Fruit fly (Drosophila melanogaster) whole organism, embryonic: Measurements from ENCODE around the gene Irp-1B.

Source experiments
- Asciz ChIP-seq: fragments of 200-800 bp; sonication (Bioruptor generic); optimal IDR thresholded peaks from 2 replicates; lab custom pipeline; 2017; ENCODE audit warnings: missing biosample characterization, mild to moderate bottlenecking, missing genetic modification characterization, missing genetic modification reagents
- Bteb2 ChIP-seq: fragments of 200-800 bp; sonication (Bioruptor generic); optimal IDR thresholded peaks from 2 replicates; lab custom pipeline; 2016; ENCODE audit warnings: missing biosample characterization, missing genetic modification characterization
- C15 ChIP-seq: fragments of 200-800 bp; sonication (Bioruptor generic); IDR thresholded peaks from 3 replicates; pipeline ENCODE4 v1.3.6; 2022; ENCODE audit warnings: missing biosample characterization, missing genetic modification characterization
- CG11560 ChIP-seq: fragments of 200-800 bp; sonication (Bioruptor generic); IDR thresholded peaks from 3 replicates; pipeline ENCODE4 v1.3.6; 2022; ENCODE audit warnings: missing biosample characterization, missing genetic modification characterization
- CG12236 ChIP-seq: fragments of 200-800 bp; sonication (Bioruptor generic); optimal IDR thresholded peaks from 2 replicates; lab custom pipeline; 2016; ENCODE audit warnings: missing biosample characterization, missing genetic modification characterization
- CG17359 ChIP-seq: fragments of 200-800 bp; sonication (Bioruptor generic); optimal IDR thresholded peaks from 3 replicates; lab custom pipeline; 2018; ENCODE audit warnings: missing biosample characterization, mild to moderate bottlenecking, missing genetic modification characterization, moderate library complexity
- CG17912 ChIP-seq: fragments of 200-800 bp; sonication (Bioruptor generic); optimal IDR thresholded peaks from 2 replicates; lab custom pipeline; 2018; ENCODE audit warnings: missing biosample characterization, mild to moderate bottlenecking, missing genetic modification characterization
- CG1792 ChIP-seq: fragments of 200-800 bp; sonication (Bioruptor generic); optimal IDR thresholded peaks from 2 replicates; lab custom pipeline; 2016; ENCODE audit warnings: missing biosample characterization, missing genetic modification characterization
- CG31224 ChIP-seq: fragments of 200-800 bp; sonication (Bioruptor generic); IDR thresholded peaks from 2 replicates; pipeline ENCODE4 v1.3.6; 2022; ENCODE audit warnings: missing biosample characterization, missing genetic modification characterization
- CG3726 ChIP-seq: fragments of 200-800 bp; sonication (Bioruptor generic); IDR thresholded peaks from 3 replicates; pipeline ENCODE4, ENCODE4 v1.3.6; 2022; ENCODE audit warnings: missing biosample characterization, missing genetic modification characterization
- CG6175 ChIP-seq: fragments of 200-800 bp; sonication (Bioruptor generic); IDR thresholded peaks from 3 replicates; pipeline ENCODE4 v1.3.6; 2022; ENCODE audit warnings: missing biosample characterization, missing genetic modification characterization
- CG6654 ChIP-seq: fragments of 200-800 bp; sonication (Bioruptor generic); optimal IDR thresholded peaks from 2 replicates; lab custom pipeline; 2017; ENCODE audit warnings: missing biosample characterization, mild to moderate bottlenecking, missing genetic modification characterization
- CG7271 ChIP-seq: fragments of 200-800 bp; sonication (Bioruptor generic); optimal IDR thresholded peaks from 2 replicates; lab custom pipeline; 2018; ENCODE audit warnings: missing biosample characterization, mild to moderate bottlenecking, missing genetic modification characterization, moderate library complexity
- CG8388 ChIP-seq: fragments of 200-800 bp; sonication (Bioruptor generic); optimal IDR thresholded peaks from 2 replicates; lab custom pipeline; 2019; ENCODE audit warnings: missing biosample characterization, mild to moderate bottlenecking, missing genetic modification characterization, moderate library complexity
- CG9215 ChIP-seq: fragments of 200-800 bp; sonication (Bioruptor generic); IDR thresholded peaks from 2 replicates; pipeline ENCODE4 v1.3.6; 2022; ENCODE audit warnings: missing biosample characterization, missing genetic modification characterization
- CG9727 ChIP-seq: fragments of 200-800 bp; sonication (Bioruptor generic); optimal IDR thresholded peaks from 3 replicates; lab custom pipeline; 2017; ENCODE audit warnings: missing biosample characterization, mild to moderate bottlenecking, missing genetic modification characterization
- Chrac-16 ChIP-seq: fragments of 200-800 bp; sonication (Bioruptor generic); optimal IDR thresholded peaks from 3 replicates; lab custom pipeline; 2016; ENCODE audit warnings: missing biosample characterization, missing genetic modification characterization
- CrebB ChIP-seq: fragments of 200-800 bp; sonication (Bioruptor generic); optimal IDR thresholded peaks from 3 replicates; lab custom pipeline; 2018; ENCODE audit warnings: missing biosample characterization, mild to moderate bottlenecking, missing genetic modification characterization
- Doc3 ChIP-seq: fragments of 200-800 bp; sonication (Bioruptor generic); IDR thresholded peaks from 3 replicates; pipeline ENCODE4 v1.3.6; 2022; ENCODE audit warnings: missing biosample characterization, missing genetic modification characterization; ENCODE audit not compliant: partially characterized antibody
- Dp ChIP-seq: fragments of 200-800 bp; sonication (Bioruptor generic); optimal IDR thresholded peaks from 2 replicates; lab custom pipeline; 2018; ENCODE audit warnings: missing biosample characterization, mild to moderate bottlenecking, missing genetic modification characterization, moderate library complexity
- Dref ChIP-seq: fragments of 200-800 bp; sonication (Bioruptor generic); IDR thresholded peaks from 2 replicates; pipeline ENCODE4 v1.3.6; 2022; ENCODE audit warnings: missing biosample characterization, missing genetic modification characterization
- ERR ChIP-seq: fragments of 200-800 bp; sonication (Bioruptor generic); optimal IDR thresholded peaks from 2 replicates; lab custom pipeline; 2016; ENCODE audit warnings: missing biosample characterization, missing genetic modification characterization
- Fer2 ChIP-seq: fragments of 200-800 bp; sonication (Bioruptor generic); optimal IDR thresholded peaks from 2 replicates; lab custom pipeline; 2018; ENCODE audit warnings: missing biosample characterization, mild to moderate bottlenecking, missing genetic modification characterization, moderate library complexity
- Hr78 ChIP-seq, 2 experiments: fragments of 200-800 bp in 1 of 2; fragments of >200 bp in 1 of 2; sonication (Bioruptor generic) in 1 of 2; optimal IDR thresholded peaks; 2 replicates each; lab custom pipeline; 2017 to 2019; ENCODE audit warnings: missing biosample characterization in 2 of 2, missing genetic modification characterization in 2 of 2, mild to moderate bottlenecking in 1 of 2, moderate library complexity in 1 of 2
- Jarid2 ChIP-seq: fragments of 200-800 bp; sonication (Bioruptor generic); optimal IDR thresholded peaks from 3 replicates; lab custom pipeline; 2017; ENCODE audit warnings: mild to moderate bottlenecking, missing biosample characterization, missing genetic modification reagents, missing genetic modification characterization
- NC2α ChIP-seq: fragments of 200-800 bp; sonication (Bioruptor generic); optimal IDR thresholded peaks from 2 replicates; lab custom pipeline; 2016; ENCODE audit warnings: missing biosample characterization, missing genetic modification characterization
- Side ChIP-seq: fragments of 200-800 bp; sonication (Bioruptor generic); optimal IDR thresholded peaks from 2 replicates; lab custom pipeline; 2016; ENCODE audit warnings: missing biosample characterization, missing genetic modification characterization
- Sox100B ChIP-seq: fragments of 200-800 bp; sonication (Bioruptor generic); optimal IDR thresholded peaks from 3 replicates; lab custom pipeline; 2018; ENCODE audit warnings: missing biosample characterization, mild to moderate bottlenecking, missing genetic modification characterization
- Sox102F ChIP-seq: fragments of 200-800 bp; sonication (Bioruptor generic); optimal IDR thresholded peaks from 2 replicates; lab custom pipeline; 2018; ENCODE audit warnings: missing biosample characterization, mild to moderate bottlenecking, missing genetic modification characterization, moderate library complexity
- Spps ChIP-seq: fragments of 200-800 bp; sonication (Bioruptor generic); optimal IDR thresholded peaks from 2 replicates; lab custom pipeline; 2018; ENCODE audit warnings: missing biosample characterization, mild to moderate bottlenecking, missing genetic modification characterization
- Sry-β ChIP-seq: fragments of 200-800 bp; sonication (Bioruptor generic); optimal IDR thresholded peaks from 2 replicates; lab custom pipeline; 2018; ENCODE audit warnings: missing biosample characterization, mild to moderate bottlenecking, missing genetic modification characterization, moderate library complexity
- Vsx1 ChIP-seq: fragments of 200-800 bp; sonication (Bioruptor generic); optimal IDR thresholded peaks from 2 replicates; lab custom pipeline; 2017; ENCODE audit warnings: missing biosample characterization, mild to moderate bottlenecking, missing genetic modification characterization, missing genetic modification reagents
- YL-1 ChIP-seq: fragments of 200-800 bp; sonication (Bioruptor generic); optimal IDR thresholded peaks from 3 replicates; lab custom pipeline; 2017; ENCODE audit warnings: missing biosample characterization, mild to moderate bottlenecking, missing genetic modification characterization
- ab ChIP-seq: fragments of 200-800 bp; sonication (Bioruptor generic); optimal IDR thresholded peaks from 2 replicates; lab custom pipeline; 2016; ENCODE audit warnings: missing biosample characterization, missing genetic modification characterization
- cato ChIP-seq: fragments of 200-800 bp; sonication (Bioruptor generic); optimal IDR thresholded peaks from 2 replicates; lab custom pipeline; 2016; ENCODE audit warnings: missing biosample characterization, missing genetic modification characterization, borderline replicate concordance
- chif ChIP-seq, 2 experiments: fragments of 200-800 bp; sonication (Bioruptor generic); optimal IDR thresholded peaks; 3 replicates each; lab custom pipeline; 2016; ENCODE audit warnings: missing biosample characterization in 2 of 2, missing genetic modification characterization in 2 of 2
- chn ChIP-seq: fragments of 200-800 bp; sonication (Bioruptor generic); optimal IDR thresholded peaks from 2 replicates; lab custom pipeline; 2016; ENCODE audit warnings: missing biosample characterization, missing genetic modification characterization
- ci ChIP-seq: fragments of 200-800 bp; sonication (Bioruptor generic); IDR thresholded peaks from 3 replicates; pipeline ENCODE4 v1.3.6; 2022; ENCODE audit warnings: missing biosample characterization, missing genetic modification characterization
- crc ChIP-seq: fragments of 200-800 bp; sonication (Bioruptor generic); optimal IDR thresholded peaks from 2 replicates; lab custom pipeline; 2016; ENCODE audit warnings: missing biosample characterization, missing genetic modification characterization
- crp ChIP-seq, 2 experiments: fragments of 200-800 bp; sonication (Bioruptor generic); optimal IDR thresholded peaks; 2 replicates in 1 of 2; 3 replicates in 1 of 2; lab custom pipeline; 2017; ENCODE audit warnings: missing biosample characterization in 2 of 2, missing genetic modification characterization in 2 of 2, mild to moderate bottlenecking in 1 of 2, moderate library complexity in 1 of 2
- dati ChIP-seq: fragments of 200-800 bp; sonication (Bioruptor generic); IDR thresholded peaks from 2 replicates; pipeline ENCODE4 v1.3.6; 2022; ENCODE audit warnings: missing biosample characterization, missing genetic modification characterization
- eve ChIP-seq, 2 experiments: fragments of >200 bp; optimal IDR thresholded peaks; 2 replicates each; lab custom pipeline; 2017; ENCODE audit warnings: missing biosample characterization in 2 of 2, missing genetic modification characterization in 2 of 2
- fd64A ChIP-seq: fragments of 200-800 bp; sonication (Bioruptor generic); optimal IDR thresholded peaks from 3 replicates; lab custom pipeline; 2018; ENCODE audit warnings: missing biosample characterization, mild to moderate bottlenecking, missing genetic modification characterization
- nom ChIP-seq: fragments of 200-800 bp; sonication (Bioruptor generic); optimal IDR thresholded peaks from 2 replicates; lab custom pipeline; 2017; ENCODE audit warnings: missing biosample characterization, missing genetic modification characterization, mild to moderate bottlenecking, moderate library complexity, missing genetic modification reagents
- stwl ChIP-seq: fragments of 200-800 bp; sonication (Bioruptor generic); optimal IDR thresholded peaks from 3 replicates; lab custom pipeline; 2018; ENCODE audit warnings: missing biosample characterization, mild to moderate bottlenecking, missing genetic modification characterization, moderate library complexity
- tgo ChIP-seq: fragments of 200-800 bp; sonication (Bioruptor generic); IDR thresholded peaks from 3 replicates; pipeline ENCODE4 v1.3.6; 2022; ENCODE audit warnings: missing biosample characterization, missing genetic modification characterization
- ttk ChIP-seq: fragments of 200-800 bp; sonication (Bioruptor generic); IDR thresholded peaks from 2 replicates; pipeline ENCODE4 v2.1.2; 2022; ENCODE audit warnings: missing biosample characterization, missing genetic modification characterization
- vnd ChIP-seq: fragments of 200-800 bp; sonication (Bioruptor generic); IDR thresholded peaks from 3 replicates; pipeline ENCODE4 v1.3.6; 2022; ENCODE audit warnings: missing biosample characterization, missing genetic modification characterization; ENCODE audit not compliant: partially characterized antibody
- zen ChIP-seq: fragments of 200-800 bp; sonication (Bioruptor generic); optimal IDR thresholded peaks from 3 replicates; lab custom pipeline; 2018; ENCODE audit warnings: missing biosample characterization, mild to moderate bottlenecking, missing genetic modification characterization, moderate library complexity
- zf30C ChIP-seq: fragments of 200-800 bp; sonication (Bioruptor generic); optimal IDR thresholded peaks from 3 replicates; lab custom pipeline; 2018; ENCODE audit warnings: missing biosample characterization, mild to moderate bottlenecking, missing genetic modification characterization

Irp-1B gene

dm6 chr3R:10415923-10416322, 3.3 kb upstream of the Irp-1B start, which contains the start of gene CG6345 (continued):
- TF ChIP-seq CG17912 (GFP tag; lab: Kevin White, UChicago) (peak; percentile 87), ab (GFP tag; lab: Kevin White, UChicago) (no peak), CG1792 (GFP tag; lab: Kevin White, UChicago) (peak; percentile 54), CG31224 (peak; percentile 65), Sox100B (GFP tag; lab: Kevin White, UChicago) (peak; percentile 87), CrebB (tag; lab: Kevin White, UChicago) (peak; percentile 75), Fer2 (tag; lab: Kevin White, UChicago) (peak; percentile 67), ci (GFP tag; lab: Robert Waterston, UW) (peak; percentile 95), Sry-β (GFP tag; lab: Kevin White, UChicago) (peak; percentile 62), CG6654 (GFP tag; lab: Kevin White, UChicago) (peak; percentile 80), Bteb2 (GFP tag; lab: Kevin White, UChicago) (peak; percentile 66), Sox102F (GFP tag; lab: Kevin White, UChicago) (peak; percentile 80), Side (GFP tag; lab: Kevin White, UChicago) (peak; percentile 86), crp (GFP tag; optimal IDR thresholded peaks at IDR 0.05; lab: Kevin White, UChicago) (peak; percentile 77 to 94), vnd (GFP tag; lab: Robert Waterston, UW) (no peak), Jarid2 (GFP tag; lab: Kevin White, UChicago) (peak; percentile 78), CG3726 (peak; percentile 60; the same call in 2 of the 3 replicates), fd64A (GFP tag; lab: Kevin White, UChicago) (peak; percentile 86), eve (GFP tag; optimal IDR thresholded peaks at IDR 0.05; lab: Kevin White, UChicago) (no peak), CG12236 (GFP tag; lab: Kevin White, UChicago) (peak; percentile 71), Asciz (GFP tag; lab: Kevin White, UChicago) (peak; percentile 94), Dp (GFP tag; lab: Kevin White, UChicago) (peak; percentile 81), Spps (tag; lab: Kevin White, UChicago) (peak; percentile 45), CG17359 (peak; percentile 88), stwl (tag; lab: Kevin White, UChicago) (peak; percentile 81), CG7271 (tag; lab: Kevin White, UChicago) (peak; percentile 82), YL-1 (GFP tag; lab: Kevin White, UChicago) (peak; percentile 87), CG9215 (GFP tag; lab: Robert Waterston, UW) (peak; percentile 20; the same call in 1 of the 2 replicates), Vsx1 (GFP tag; lab: Kevin White, UChicago) (peak; percentile 86), CG6175 (no peak), ERR (GFP tag; lab: Kevin White, UChicago) (peak; percentile 49), chif (GFP tag; optimal IDR thresholded peaks at IDR 0.05; lab: Kevin White, UChicago) (peak; percentile 77 to 88), CG8388 (peak; percentile 72), CG11560 (tag; lab: Robert Waterston, UW) (no peak), crc (peak; percentile 1), Dref (no peak), Hr78 (GFP tag; optimal IDR thresholded peaks at IDR 0.05; lab: Kevin White, UChicago) (no peak), dati (no peak), C15 (peak; percentile 73; the same call in 2 of the 3 replicates), zf30C (GFP tag; lab: Kevin White, UChicago) (peak; percentile 7), nom (GFP tag; lab: Kevin White, UChicago) (peak; percentile 53), Doc3 (GFP tag; lab: Robert Waterston, UW) (no peak), tgo (GFP tag; lab: Robert Waterston, UW) (peak; percentile 73), CG9727 (GFP tag; lab: Kevin White, UChicago) (peak; percentile 88), ttk (GFP tag; lab: Robert Waterston, UW) (peak; percentile 66), chn (GFP tag; lab: Kevin White, UChicago) (peak; percentile 87), NC2α (GFP tag; lab: Kevin White, UChicago) (peak; percentile 68), zen (tag; lab: Kevin White, UChicago) (peak; percentile 89), cato (GFP tag; lab: Kevin White, UChicago) (peak; percentile 66), Chrac-16 (peak; percentile 78)
